Worm (Caenorhabditis elegans): ENCODE results near the gene islo-1.

The islo-1 gene

ce11 chrIV:8136005-8136512 is at the start of gene islo-1, which contains the start of gene isp-1:
Gene islo-1, plus strand, starts transcription at chrIV:8136389.
Gene isp-1, minus strand, starts transcription at chrIV:8136055.
- TF ChIP-seq dox-1 (GFP tag; IDR thresholded peaks at IDR 0.05): peak; percentile 45; the same call in 1 of the 2 replicates
- peak; percentile 38; the same call in 1 of the 2 replicates for TF ChIP-seq hmg-1.2 (GFP tag; IDR thresholded peaks at IDR 0.05)
- peak; percentile 13; the same call in 1 of the 2 replicates for TF ChIP-seq madf-8 (GFP tag; conservative IDR thresholded peaks at IDR 0.05)
- no peak for TF ChIP-seq Y53G8AR.9 (GFP tag; conservative IDR thresholded peaks at IDR 0.05)
- no peak for TF ChIP-seq K11D2.4 (GFP tag; IDR thresholded peaks at IDR 0.05)
- no peak for TF ChIP-seq let-607 (tag; optimal IDR thresholded peaks at IDR 0.05)
- TF ChIP-seq ceh-27 (GFP tag; optimal IDR thresholded peaks at IDR 0.05): peak; percentile 25
- no peak for TF ChIP-seq nfya-1 (tag; optimal IDR thresholded peaks at IDR 0.05; ENCODE audit: borderline replicate concordance, insufficient read depth)
- no peak for TF ChIP-seq nhr-90 (tag; optimal IDR thresholded peaks at IDR 0.05)
- TF ChIP-seq T07F8.4 (tag; optimal IDR thresholded peaks at IDR 0.05): no peak
- no peak for TF ChIP-seq hlh-12 (tag; optimal IDR thresholded peaks at IDR 0.05)
- TF ChIP-seq hmg-20 (GFP tag; IDR thresholded peaks at IDR 0.05): no peak
- no peak for TF ChIP-seq hlh-26 (GFP tag; conservative IDR thresholded peaks at IDR 0.05)
- TF ChIP-seq aptf-3 (GFP tag; IDR thresholded peaks at IDR 0.05): no peak
- TF ChIP-seq D2030.7 (GFP tag; IDR thresholded peaks at IDR 0.05): peak; percentile 33; the same call in 1 of the 2 replicates
- TF ChIP-seq cebp-1 (GFP tag; IDR thresholded peaks at IDR 0.05): no peak
- no peak for TF ChIP-seq cebp-1 (tag; optimal IDR thresholded peaks at IDR 0.05)
- TF ChIP-seq F37B4.10 (GFP tag; IDR thresholded peaks at IDR 0.05): no peak
- TF ChIP-seq F39B2.1 (GFP tag; IDR thresholded peaks at IDR 0.05): no peak
- TF ChIP-seq unc-130 (GFP tag; optimal IDR thresholded peaks at IDR 0.05): no peak
- TF ChIP-seq tbx-9 (tag; optimal IDR thresholded peaks at IDR 0.05; ENCODE audit: borderline replicate concordance): no peak
- TF ChIP-seq ceh-91 (GFP tag; IDR thresholded peaks at IDR 0.05): 0 out of 2 replicates have a peak, but pooled peaks have one; percentile 19
- TF ChIP-seq snpc-3.4 (tag; optimal IDR thresholded peaks at IDR 0.05): no peak
- no peak for TF ChIP-seq hsf-1 (GFP tag; IDR thresholded peaks at IDR 0.05)
- peak; percentile 13; the same call in 1 of the 2 replicates for TF ChIP-seq F33H1.4 (GFP tag; IDR thresholded peaks at IDR 0.05)
- peak; percentile 3 for TF ChIP-seq lsl-1 (GFP tag; optimal IDR thresholded peaks at IDR 0.05)
- TF ChIP-seq F49E8.2 (tag; optimal IDR thresholded peaks at IDR 0.05; ENCODE audit: insufficient read depth): peak; percentile 1
- TF ChIP-seq snpc-1.1 (tag; optimal IDR thresholded peaks at IDR 0.05; ENCODE audit: insufficient read depth): no peak
- no peak for TF ChIP-seq lin-35 (GFP tag; optimal IDR thresholded peaks at IDR 0.05)
- no peak for TF ChIP-seq ceh-58 (GFP tag; IDR thresholded peaks at IDR 0.05)
- TF ChIP-seq bed-1 (GFP tag; IDR thresholded peaks at IDR 0.05): no peak
- TF ChIP-seq nhr-27 (tag; optimal IDR thresholded peaks at IDR 0.05): no peak
- no peak for TF ChIP-seq somi-1 (GFP tag; optimal IDR thresholded peaks at IDR 0.05)
- TF ChIP-seq madf-3 (GFP tag; IDR thresholded peaks at IDR 0.05): peak; percentile 92
- TF ChIP-seq die-1 (tag; optimal IDR thresholded peaks at IDR 0.05): no peak
- TF ChIP-seq F23B12.7 (tag; optimal IDR thresholded peaks at IDR 0.05; ENCODE audit: insufficient read depth): peak; percentile 67
- TF ChIP-seq ets-4 (GFP tag; optimal IDR thresholded peaks at IDR 0.05): no peak
- TF ChIP-seq tbp1 (GFP tag; optimal IDR thresholded peaks at IDR 0.05): no peak
- no peak for TF ChIP-seq F52B5.7 (tag; optimal IDR thresholded peaks at IDR 0.05)
- no peak for TF ChIP-seq gei-17 (GFP tag; optimal IDR thresholded peaks at IDR 0.05)
- no peak for TF ChIP-seq snpc-4 (GFP tag; optimal IDR thresholded peaks at IDR 0.05)
- TF ChIP-seq snpc-4 (tag; optimal IDR thresholded peaks at IDR 0.05): peak in 2 of 4 experiments; percentile 46 to 53
- peak; percentile 57 for TF ChIP-seq nhr-80 (tag; optimal IDR thresholded peaks at IDR 0.05)
- TF ChIP-seq zim-3 (tag; optimal IDR thresholded peaks at IDR 0.05): no peak
- TF ChIP-seq attf-5 (GFP tag; optimal IDR thresholded peaks at IDR 0.05): peak; percentile 82
- TF ChIP-seq egrh-3 (GFP tag; IDR thresholded peaks at IDR 0.05): no peak
- TF ChIP-seq lag-1 (GFP tag; IDR thresholded peaks at IDR 0.05): no peak
- no peak for TF ChIP-seq chd-7 (tag; optimal IDR thresholded peaks at IDR 0.05)
